Worm (Caenorhabditis elegans) whole organism, L4 larva: ENCODE data around the gene nspe-6.
A peak's percentile ranks its signal among the peaks of the same experiment; 100 is the strongest.

Source experiments
- D1046.2 ChIP-seq: fragments of 200-800 bp; sonication (Bioruptor generic); IDR thresholded peaks from 2 replicates; pipeline ENCODE4 v1.3.6; 2022; ENCODE audit warnings: missing genetic modification characterization, missing compliant biosample characterization
- F44E2.7 ChIP-seq: fragments of 200-800 bp; sonication (Bioruptor generic); IDR thresholded peaks from 2 replicates; pipeline ENCODE4 v2.1.2; 2022; ENCODE audit warnings: missing genetic modification characterization, missing compliant biosample characterization
- Y105C5A.15 ChIP-seq: fragments of 200-800 bp; sonication (Bioruptor generic); IDR thresholded peaks from 2 replicates; pipeline ENCODE4 v1.3.6; 2022; ENCODE audit warnings: missing genetic modification characterization, missing compliant biosample characterization
- ZK337.2 ChIP-seq: fragments of 200-800 bp; sonication (Bioruptor generic); IDR thresholded peaks from 2 replicates; pipeline ENCODE4 v1.3.6; 2022; ENCODE audit warnings: missing genetic modification reagents, missing genetic modification characterization, missing compliant biosample characterization
- aha-1 ChIP-seq: fragments of 150-350 bp; peaks from one replicate; lab custom pipeline; 2014; ENCODE audit warnings: missing biosample characterization, missing genetic modification characterization
- aly-2 ChIP-seq: sonication (generic microtip); optimal IDR thresholded peaks from 2 replicates; lab custom pipeline; 2018; ENCODE audit warnings: missing biosample characterization, missing genetic modification characterization
- ceh-32 ChIP-seq: sonication (generic microtip); optimal IDR thresholded peaks from 2 replicates; lab custom pipeline; 2016; ENCODE audit warnings: mild to moderate bottlenecking, missing genetic modification characterization, missing compliant biosample characterization; ENCODE audit not compliant: poor library complexity
- ceh-82 ChIP-seq: sonication (generic microtip); optimal IDR thresholded peaks from 2 replicates; lab custom pipeline; 2017; ENCODE audit warnings: missing biosample characterization, missing genetic modification characterization
- dmd-8 ChIP-seq: fragments of 200-800 bp; sonication (Bioruptor generic); IDR thresholded peaks from 2 replicates; pipeline ENCODE4 v1.3.6; 2022; ENCODE audit warnings: missing genetic modification characterization, missing compliant biosample characterization
- dmd-9 ChIP-seq: fragments of 200-800 bp; sonication (Bioruptor generic); IDR thresholded peaks from 2 replicates; pipeline ENCODE4 v1.3.6; 2022; ENCODE audit warnings: missing genetic modification reagents, missing genetic modification characterization, missing compliant biosample characterization
- dpl-1 ChIP-seq: fragments of 150-350 bp; optimal IDR thresholded peaks from 2 replicates; lab custom pipeline; 2014; ENCODE audit warnings: missing biosample characterization, missing genetic modification reagents, missing genetic modification characterization
- duxl-1 ChIP-seq: sonication (generic microtip); optimal IDR thresholded peaks from 2 replicates; lab custom pipeline; 2016; ENCODE audit warnings: mild to moderate bottlenecking, missing genetic modification characterization, moderate library complexity, missing compliant biosample characterization; ENCODE audit not compliant: poor library complexity
- egl-43 ChIP-seq: fragments of 200-800 bp; sonication (Bioruptor generic); IDR thresholded peaks from 2 replicates; pipeline ENCODE4 v1.3.6; 2022; ENCODE audit warnings: missing genetic modification reagents, missing genetic modification characterization, missing compliant biosample characterization
- hif-1 ChIP-seq, 2 experiments: sonication (generic microtip); optimal IDR thresholded peaks; 2 replicates each; lab custom pipeline; 2016 to 2017; ENCODE audit warnings: missing compliant biosample characterization in 2 of 2, missing genetic modification characterization in 2 of 2, missing genetic modification reagents in 2 of 2, missing genotype in 2 of 2, mild to moderate bottlenecking in 1 of 2
- hlh-30 ChIP-seq: sonication (generic microtip); optimal IDR thresholded peaks from 2 replicates; lab custom pipeline; 2017; ENCODE audit warnings: antibody characterized with exemption, mild to moderate bottlenecking, missing genetic modification characterization, missing compliant biosample characterization; ENCODE audit not compliant: insufficient read depth
- jun-1 ChIP-seq: fragments of 150-350 bp; optimal IDR thresholded peaks from 2 replicates; lab custom pipeline; 2014; ENCODE audit warnings: missing biosample characterization, missing genetic modification reagents, missing genetic modification characterization
- lim-7 ChIP-seq: fragments of 200-800 bp; sonication (Bioruptor generic); IDR thresholded peaks from 2 replicates; pipeline ENCODE4 v1.3.6; 2022; ENCODE audit warnings: missing genetic modification characterization, missing compliant biosample characterization
- lin-29 ChIP-seq: fragments of 200-800 bp; sonication (Bioruptor generic); IDR thresholded peaks from 2 replicates; pipeline ENCODE4 v1.3.6; 2022; ENCODE audit warnings: missing genetic modification reagents, missing genetic modification characterization, missing compliant biosample characterization
- lin-38 ChIP-seq: fragments of 200-800 bp; sonication (Bioruptor generic); IDR thresholded peaks from 2 replicates; pipeline ENCODE4 v1.3.6; 2022; ENCODE audit warnings: missing genetic modification reagents, missing genetic modification characterization, missing compliant biosample characterization
- lin-39 ChIP-seq: fragments of 150-350 bp; optimal IDR thresholded peaks from 2 replicates; lab custom pipeline; 2014; ENCODE audit warnings: missing biosample characterization, missing genetic modification reagents, missing genetic modification characterization
- mdt-29 ChIP-seq: fragments of 200-800 bp; sonication (Bioruptor generic); IDR thresholded peaks from 2 replicates; pipeline ENCODE4 v1.3.6; 2022; ENCODE audit warnings: missing genetic modification reagents, missing genetic modification characterization, missing compliant biosample characterization
- nhr-11 ChIP-seq: fragments of 150-350 bp; optimal IDR thresholded peaks from 2 replicates; lab custom pipeline; 2014; ENCODE audit warnings: missing biosample characterization, missing genetic modification characterization
- nhr-111 ChIP-seq: fragments of 200-800 bp; sonication (Bioruptor generic); optimal IDR thresholded peaks from 2 replicates; lab custom pipeline; 2018; ENCODE audit warnings: mild to moderate bottlenecking, missing genetic modification characterization, missing compliant biosample characterization
- nhr-237 ChIP-seq: sonication (generic microtip); optimal IDR thresholded peaks from 2 replicates; lab custom pipeline; 2017; ENCODE audit warnings: missing biosample characterization, missing genetic modification characterization
- nhr-25 ChIP-seq: sonication (generic microtip); optimal IDR thresholded peaks from 2 replicates; lab custom pipeline; 2017; ENCODE audit warnings: missing genetic modification characterization, mild to moderate bottlenecking, missing compliant biosample characterization, antibody characterized with exemption, moderate library complexity, borderline replicate concordance; ENCODE audit not compliant: insufficient read depth
- nhr-41 ChIP-seq: fragments of 200-800 bp; sonication (Bioruptor generic); IDR thresholded peaks from 2 replicates; pipeline ENCODE4 v1.3.6; 2022; ENCODE audit warnings: missing genetic modification reagents, missing genetic modification characterization, missing compliant biosample characterization
- nhr-6 ChIP-seq: fragments of 150-350 bp; optimal IDR thresholded peaks from 2 replicates; lab custom pipeline; 2014; ENCODE audit warnings: missing biosample characterization, missing genetic modification characterization
- pha-4 ChIP-seq, 2 experiments: fragments of 150-350 bp in 1 of 2; fragments of 200-800 bp in 1 of 2; sonication (Bioruptor generic) in 1 of 2; IDR thresholded peaks in 1 of 2; optimal IDR thresholded peaks in 1 of 2; 2 replicates each; pipeline versions ENCODE4 v1.3.6 to Lab custom; 2014 to 2022; ENCODE audit warnings: missing genetic modification characterization in 2 of 2, missing genetic modification reagents in 2 of 2, missing biosample characterization in 1 of 2, missing compliant biosample characterization in 1 of 2
- skn-1 ChIP-seq: fragments of 150-350 bp; optimal IDR thresholded peaks from 2 replicates; lab custom pipeline; 2014; ENCODE audit warnings: missing biosample characterization, missing genetic modification characterization
- snpc-1.2 ChIP-seq: fragments of 200-800 bp; sonication (Bioruptor generic); IDR thresholded peaks from 2 replicates; pipeline ENCODE4 v1.3.6; 2022; ENCODE audit warnings: missing genetic modification reagents, missing genetic modification characterization, missing compliant biosample characterization
- snpc-4 ChIP-seq: fragments of 150-350 bp; optimal IDR thresholded peaks from 2 replicates; lab custom pipeline; 2014; ENCODE audit warnings: missing biosample characterization, missing genetic modification characterization
- spr-1 ChIP-seq: sonication (generic microtip); optimal IDR thresholded peaks from 2 replicates; lab custom pipeline; 2016; ENCODE audit warnings: mild to moderate bottlenecking, missing genetic modification characterization, missing compliant biosample characterization
- unc-62 ChIP-seq, 3 experiments: fragments of 150-350 bp in 1 of 3; sonication (generic microtip); optimal IDR thresholded peaks in 2 of 3; peaks in 1 of 3; 1 replicate in 1 of 3; 2 replicates in 2 of 3; lab custom pipeline; 2014 to 2017; ENCODE audit warnings: missing biosample characterization in 3 of 3, missing genetic modification characterization in 3 of 3, missing genetic modification reagents in 3 of 3, missing genotype in 1 of 3
- ztf-11 ChIP-seq: fragments of 150-350 bp; optimal IDR thresholded peaks from 2 replicates; lab custom pipeline; 2014; ENCODE audit warnings: missing biosample characterization, missing genetic modification characterization
- ztf-7 ChIP-seq: fragments of 150-350 bp; optimal IDR thresholded peaks from 2 replicates; lab custom pipeline; 2014; ENCODE audit warnings: missing biosample characterization, missing genetic modification characterization

nspe-6 gene

ce11 chrII:12612218-12612617 is 3.8 kb downstream of the nspe-6 start, which contains the start of gene nspe-4:
TSS of gene nspe-4 (plus strand) at chrII:12612518.
- no peak for TF ChIP-seq Y105C5A.15 (GFP tag; lab: Robert Waterston, UW)
- no peak for TF ChIP-seq egl-43
- no peak for TF ChIP-seq dpl-1 (GFP tag; lab: Kevin White, UChicago)
- no peak for TF ChIP-seq jun-1 (tag; lab: Kevin White, UChicago)
- TF ChIP-seq lin-39 (tag; lab: Kevin White, UChicago) = no peak
- TF ChIP-seq aha-1 (tag; lab: Kevin White, UChicago) = no peak
- TF ChIP-seq dmd-9 (GFP tag; lab: Robert Waterston, UW) = no peak
- no peak for TF ChIP-seq ztf-7 (tag; lab: Kevin White, UChicago)
- no peak for TF ChIP-seq dmd-8 (GFP tag; lab: Robert Waterston, UW)
- no peak for TF ChIP-seq ceh-82 (tag; lab: Kevin White, UChicago)

ce11 chrII:12608653-12609052 is 7.3 kb downstream of the nspe-6 start, which contains the start of gene Y38E10A.9:
TSS of gene Y38E10A.9 (plus strand) at chrII:12608953.
- TF ChIP-seq ztf-11 (tag; lab: Kevin White, UChicago) = no peak

DNA sequence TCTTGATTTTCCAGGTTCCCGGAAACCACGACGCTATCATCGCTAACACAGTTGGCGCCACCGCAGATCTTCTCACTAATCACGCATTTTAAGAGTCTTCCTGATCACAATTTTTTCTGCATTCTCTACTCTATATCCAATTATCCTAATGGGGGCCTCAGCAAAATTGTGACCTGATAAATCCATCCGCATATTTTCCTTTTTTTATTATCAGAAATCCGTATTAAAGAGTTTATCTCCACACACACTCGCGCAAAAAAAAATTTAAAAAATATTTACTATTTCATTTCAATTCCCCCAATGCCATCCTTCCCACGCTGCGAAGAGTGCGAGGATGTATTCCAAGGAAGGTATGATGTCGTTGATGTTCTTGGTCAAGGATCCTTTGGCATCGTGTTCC is 9.1 kb downstream of the nspe-6 start, which contains the start of gene Y38E10A.8:
Y38E10A.8 (plus strand) TSS at position 301 of the 400 bp plus-strand sequence.
- TF ChIP-seq skn-1 (no peak), snpc-1.2 (GFP tag; lab: Robert Waterston, UW) (no peak), mdt-29 (no peak), pha-4 (GFP tag; IDR thresholded peaks at IDR 0.05; lab: Robert Waterston, UW) (no peak), pha-4 (tag; optimal IDR thresholded peaks at IDR 0.05; lab: Kevin White, UChicago) (no peak), lin-38 (no peak), unc-62 (GFP tag; optimal IDR thresholded peaks at IDR 0.05 in 1 of 2; lab: Kevin White, UChicago) (peak in 1 of 2 experiments; percentile 27), unc-62 (tag; optimal IDR thresholded peaks at IDR 0.05; lab: Kevin White, UChicago) (no peak)

- TF ChIP-seq unc-62 (GFP tag; optimal IDR thresholded peaks at IDR 0.05 in 1 of 2; lab: Kevin White, UChicago) = peak in 1 of 2 experiments; percentile 96
- TF ChIP-seq unc-62 (tag; optimal IDR thresholded peaks at IDR 0.05; lab: Kevin White, UChicago) = no peak
- TF ChIP-seq duxl-1 (tag; lab: Kevin White, UChicago) = no peak
- TF ChIP-seq lim-7 (GFP tag; lab: Robert Waterston, UW) = no peak
- TF ChIP-seq Y105C5A.15 (GFP tag; lab: Robert Waterston, UW) = 0 out of 2 replicates have a peak, but pooled peaks have one; percentile 19
- no peak for TF ChIP-seq nhr-41 (GFP tag; lab: Robert Waterston, UW)
- TF ChIP-seq nhr-237 = no peak
Measured at ce11 chrII:12606108-12606507, 9.9 kb downstream of the nspe-6 start.

- TF ChIP-seq ceh-32 (tag; lab: Kevin White, UChicago) (no peak), ZK337.2 (GFP tag; lab: Robert Waterston, UW) (no peak), lin-29 (no peak), nhr-41 (GFP tag; lab: Robert Waterston, UW) (no peak), nhr-111 (no peak), egl-43 (no peak), F44E2.7 (no peak), lin-38 (no peak; the same call in 1 of the 2 replicates), nhr-11 (tag; lab: Kevin White, UChicago) (no peak), aly-2 (no peak), hif-1 (tag; optimal IDR thresholded peaks at IDR 0.05; lab: Kevin White, UChicago) (peak in 1 of 2 experiments; percentile 47), spr-1 (tag; lab: Kevin White, UChicago) (no peak), snpc-4 (no peak), aha-1 (tag; lab: Kevin White, UChicago) (peak; percentile 80), nhr-25 (no peak), hlh-30 (tag; lab: Kevin White, UChicago) (peak; percentile 64), dpl-1 (GFP tag; lab: Kevin White, UChicago) (peak; percentile 39), D1046.2 (GFP tag; lab: Robert Waterston, UW) (no peak), nhr-6 (tag; lab: Kevin White, UChicago) (no peak)
Measured at ce11 chrII:12603667-12604621, 12.0 kb downstream of the nspe-6 start, which contains the start of the genes ceh-100 and lips-15. TSS of gene ceh-100 (minus strand) at chrII:12603680. TSS of gene lips-15 (plus strand) at chrII:12604386.
